Worm (Caenorhabditis elegans): ENCODE measurements around the gene pde-4.

- TF ChIP-seq unc-120 (tag; optimal IDR thresholded peaks at IDR 0.05; ENCODE audit: poor library complexity, severe bottlenecking) (no peak), ces-1 (GFP tag; optimal IDR thresholded peaks at IDR 0.05) (no peak), elt-3 (tag; optimal IDR thresholded peaks at IDR 0.05) (no peak), unc-62 (GFP tag; optimal IDR thresholded peaks at IDR 0.05) (no peak), ceh-43 (GFP tag; optimal IDR thresholded peaks at IDR 0.05) (no peak), sem-2 (GFP tag; optimal IDR thresholded peaks at IDR 0.05) (no peak), nhr-12 (tag; optimal IDR thresholded peaks at IDR 0.05) (no peak), ztf-11 (tag; optimal IDR thresholded peaks at IDR 0.05) (no peak), lin-13 (tag; optimal IDR thresholded peaks at IDR 0.05) (no peak), bed-3 (GFP tag; optimal IDR thresholded peaks at IDR 0.05) (no peak), nhr-237 (tag; optimal IDR thresholded peaks at IDR 0.05) (no peak), mls-2 (tag; optimal IDR thresholded peaks at IDR 0.05) (no peak), zip-8 (tag; optimal IDR thresholded peaks at IDR 0.05) (no peak), pha-4 (tag; optimal IDR thresholded peaks at IDR 0.05) (no peak)
Observed at ce11 chrII:7682488-7682887, 31.4 kb upstream of the pde-4 start.

Data from whole organism, mixed stage, embryonic.